Worm (Caenorhabditis elegans) whole organism, young adult: ENCODE measurements around the gene D2024.4.
A peak's percentile ranks its signal among the peaks of the same experiment; 100 is the strongest.

Source experiments
- F10E7.11 ChIP-seq: sonication (generic microtip); optimal IDR thresholded peaks from 2 replicates; lab custom pipeline; 2017; ENCODE audit warnings: mild to moderate bottlenecking, missing genetic modification characterization, moderate library complexity, missing compliant biosample characterization
- F57C9.4 ChIP-seq: sonication (generic microtip); optimal IDR thresholded peaks from 2 replicates; lab custom pipeline; 2017; ENCODE audit warnings: mild to moderate bottlenecking, missing genetic modification characterization, missing compliant biosample characterization
- Y53F4B.3 ChIP-seq: fragments of 200-800 bp; sonication (Bioruptor generic); IDR thresholded peaks from 2 replicates; pipeline ENCODE4 v1.3.6; 2022; ENCODE audit warnings: missing genetic modification reagents, missing genetic modification characterization, missing compliant biosample characterization
- ZK185.1 ChIP-seq: sonication (generic microtip); optimal IDR thresholded peaks from 2 replicates; lab custom pipeline; 2016; ENCODE audit warnings: mild to moderate bottlenecking, missing genetic modification characterization, missing compliant biosample characterization; ENCODE audit not compliant: poor library complexity, severe bottlenecking
- ama-1 ChIP-seq, 3 experiments: fragments of 150-350 bp in 1 of 3; sonication (generic microtip) in 2 of 3; optimal IDR thresholded peaks; 2 replicates each; lab custom pipeline; 2014 to 2018; ENCODE audit warnings: missing biosample characterization in 2 of 3, missing genetic modification characterization in 2 of 3, missing genetic modification reagents in 2 of 3
- atf-7 ChIP-seq: sonication (generic microtip); optimal IDR thresholded peaks from 2 replicates; lab custom pipeline; 2017; ENCODE audit warnings: mild to moderate bottlenecking, missing genetic modification characterization, missing compliant biosample characterization
- attf-5 ChIP-seq: fragments of 200-800 bp; sonication (Bioruptor generic); optimal IDR thresholded peaks from 2 replicates; lab custom pipeline; 2018; ENCODE audit warnings: mild to moderate bottlenecking, missing genetic modification characterization, missing compliant biosample characterization
- ceh-100 ChIP-seq: fragments of 200-800 bp; sonication (Bioruptor generic); IDR thresholded peaks from 2 replicates; pipeline ENCODE4 v1.3.6; 2022; ENCODE audit warnings: missing genetic modification reagents, missing genetic modification characterization, missing compliant biosample characterization
- ceh-79 ChIP-seq: sonication (generic microtip); optimal IDR thresholded peaks from 2 replicates; lab custom pipeline; 2017; ENCODE audit warnings: mild to moderate bottlenecking, missing genetic modification characterization, missing compliant biosample characterization
- ceh-91 ChIP-seq: fragments of 200-800 bp; sonication (Bioruptor generic); IDR thresholded peaks from 2 replicates; pipeline ENCODE4 v1.3.6; 2022; ENCODE audit warnings: missing genetic modification reagents, missing genetic modification characterization, missing compliant biosample characterization
- dox-1 ChIP-seq: fragments of 200-800 bp; sonication (Bioruptor generic); IDR thresholded peaks from 2 replicates; pipeline ENCODE4 v1.3.6; 2022; ENCODE audit warnings: missing genetic modification reagents, missing genetic modification characterization, missing compliant biosample characterization
- egl-18 ChIP-seq: fragments of 200-800 bp; sonication (Bioruptor generic); IDR thresholded peaks from 2 replicates; pipeline ENCODE4 v1.3.6; 2022; ENCODE audit warnings: missing genetic modification reagents, missing genetic modification characterization, missing compliant biosample characterization
- egl-44 ChIP-seq: fragments of 200-800 bp; sonication (Bioruptor generic); IDR thresholded peaks from 2 replicates; pipeline ENCODE4 v1.3.6; 2022; ENCODE audit warnings: missing genetic modification reagents, missing genetic modification characterization, missing compliant biosample characterization
- ekl-4 ChIP-seq: fragments of 200-800 bp; sonication (Bioruptor generic); IDR thresholded peaks from 2 replicates; pipeline ENCODE4 v1.3.6; 2022; ENCODE audit warnings: missing genetic modification reagents, missing genetic modification characterization, missing compliant biosample characterization
- ets-4 ChIP-seq: fragments of 200-800 bp; sonication (Bioruptor generic); optimal IDR thresholded peaks from 2 replicates; lab custom pipeline; 2018; ENCODE audit warnings: mild to moderate bottlenecking, missing genetic modification characterization, missing compliant biosample characterization
- fkh-3 ChIP-seq: sonication (generic microtip); optimal IDR thresholded peaks from 2 replicates; lab custom pipeline; 2016; ENCODE audit warnings: mild to moderate bottlenecking, missing genetic modification characterization, missing compliant biosample characterization
- gei-17 ChIP-seq: fragments of 200-800 bp; sonication (Bioruptor generic); optimal IDR thresholded peaks from 2 replicates; lab custom pipeline; 2018; ENCODE audit warnings: mild to moderate bottlenecking, missing genetic modification characterization, missing compliant biosample characterization
- hmg-1.2 ChIP-seq: fragments of 200-800 bp; sonication (Bioruptor generic); IDR thresholded peaks from 2 replicates; pipeline ENCODE4 v1.3.6; 2022; ENCODE audit warnings: missing genetic modification reagents, missing genetic modification characterization, missing compliant biosample characterization
- hsf-1 ChIP-seq: fragments of 200-800 bp; sonication (Bioruptor generic); IDR thresholded peaks from 2 replicates; pipeline ENCODE4 v1.3.6; 2022; ENCODE audit warnings: missing genetic modification reagents, missing genetic modification characterization, missing compliant biosample characterization
- let-607 ChIP-seq, 2 experiments: fragments of 200-800 bp in 1 of 2; sonication (Bioruptor generic) in 1 of 2; sonication (generic microtip) in 1 of 2; optimal IDR thresholded peaks; 2 replicates each; lab custom pipeline; 2016 to 2018; ENCODE audit warnings: mild to moderate bottlenecking in 2 of 2, missing compliant biosample characterization in 2 of 2, missing genetic modification characterization in 2 of 2, moderate library complexity in 2 of 2, missing genotype in 1 of 2
- lin-40 ChIP-seq: sonication (generic microtip); optimal IDR thresholded peaks from 2 replicates; lab custom pipeline; 2016; ENCODE audit warnings: missing genetic modification characterization, mild to moderate bottlenecking, missing compliant biosample characterization, missing genotype, missing genetic modification reagents
- lin-54 ChIP-seq: fragments of 200-800 bp; sonication (Bioruptor generic); optimal IDR thresholded peaks from 2 replicates; lab custom pipeline; 2018; ENCODE audit warnings: mild to moderate bottlenecking, missing genetic modification characterization, missing compliant biosample characterization
- madf-10 ChIP-seq: sonication (generic microtip); optimal IDR thresholded peaks from 2 replicates; lab custom pipeline; 2016; ENCODE audit warnings: mild to moderate bottlenecking, missing genetic modification characterization, missing compliant biosample characterization
- nhr-27 ChIP-seq: fragments of 200-800 bp; sonication (Bioruptor generic); optimal IDR thresholded peaks from 2 replicates; lab custom pipeline; 2018; ENCODE audit warnings: mild to moderate bottlenecking, missing genetic modification characterization, moderate library complexity, missing compliant biosample characterization
- nhr-80 ChIP-seq: sonication (generic microtip); optimal IDR thresholded peaks from 2 replicates; lab custom pipeline; 2016; ENCODE audit warnings: missing genetic modification characterization, missing compliant biosample characterization
- nhr-90 ChIP-seq: sonication (generic microtip); optimal IDR thresholded peaks from 2 replicates; lab custom pipeline; 2016; ENCODE audit warnings: missing genotype, mild to moderate bottlenecking, missing genetic modification characterization, missing compliant biosample characterization
- pha-4 ChIP-seq: fragments of 150-350 bp; sonication (generic microtip); optimal IDR thresholded peaks from 2 replicates; lab custom pipeline; 2014; ENCODE audit warnings: missing biosample characterization, missing genetic modification reagents, missing genetic modification characterization
- sea-2 ChIP-seq: fragments of 200-800 bp; sonication (Bioruptor generic); IDR thresholded peaks from 2 replicates; pipeline ENCODE4 v1.3.6; 2022; ENCODE audit warnings: missing genetic modification characterization, missing compliant biosample characterization
- snpc-3.4 ChIP-seq: sonication (generic microtip); optimal IDR thresholded peaks from 2 replicates; lab custom pipeline; 2017; ENCODE audit warnings: missing genetic modification characterization, mild to moderate bottlenecking, missing compliant biosample characterization, antibody characterized with exemption, moderate library complexity, missing genotype, missing genetic modification reagents
- snpc-4 ChIP-seq, 5 experiments: fragments of 150-350 bp in 1 of 5; sonication (generic microtip) in 4 of 5; optimal IDR thresholded peaks; 2 replicates each; lab custom pipeline; 2014 to 2018; ENCODE audit warnings: missing genetic modification characterization in 5 of 5, missing biosample characterization in 3 of 5, antibody characterized with exemption in 2 of 5, mild to moderate bottlenecking in 2 of 5, missing compliant biosample characterization in 2 of 5, missing genotype in 2 of 5, moderate library complexity in 2 of 5, missing genetic modification reagents in 1 of 5
- tbp1 ChIP-seq: fragments of 200-800 bp; sonication (Bioruptor generic); optimal IDR thresholded peaks from 2 replicates; lab custom pipeline; 2018; ENCODE audit warnings: mild to moderate bottlenecking, missing genetic modification characterization, missing compliant biosample characterization
- unc-62 ChIP-seq: fragments of 150-350 bp; optimal IDR thresholded peaks from 2 replicates; lab custom pipeline; 2014; ENCODE audit warnings: missing biosample characterization, missing genetic modification reagents, missing genetic modification characterization
- xnd-1 ChIP-seq: sonication (generic microtip); optimal IDR thresholded peaks from 2 replicates; lab custom pipeline; 2016; ENCODE audit warnings: missing genotype, missing genetic modification reagents, missing genetic modification characterization, missing compliant biosample characterization
- ztf-22 ChIP-seq: fragments of 200-800 bp; sonication (Bioruptor generic); optimal IDR thresholded peaks from 2 replicates; lab custom pipeline; 2018; ENCODE audit warnings: mild to moderate bottlenecking, missing genetic modification characterization, moderate library complexity, missing compliant biosample characterization
- ztf-26 ChIP-seq: sonication (generic microtip); optimal IDR thresholded peaks from 2 replicates; lab custom pipeline; 2017; ENCODE audit warnings: missing genetic modification characterization, missing compliant biosample characterization
- ztf-28 ChIP-seq: fragments of 200-800 bp; sonication (Bioruptor generic); IDR thresholded peaks from 2 replicates; pipeline ENCODE4 v1.3.6; 2022; ENCODE audit warnings: missing genetic modification reagents, missing genetic modification characterization, missing compliant biosample characterization

Gene D2024.4

ce11 chrIV:7188528-7189422 is 42.3 kb upstream of the D2024.4 start, which contains the start of gene srlf-7:
TSS of gene srlf-7 (plus strand) at chrIV:7189287.
- peak; percentile 27 to 65 for TF ChIP-seq let-607 (tag; optimal IDR thresholded peaks at IDR 0.05; lab: Kevin White, UChicago)
- TF ChIP-seq ZK185.1 (tag; lab: Kevin White, UChicago), result peak; percentile 7
- TF ChIP-seq nhr-27 (tag; lab: Kevin White, UChicago), result no peak
- no peak for TF ChIP-seq F57C9.4 (tag; lab: Kevin White, UChicago)
- TF ChIP-seq ztf-22, result peak; percentile 54
- TF ChIP-seq egl-18 (GFP tag; lab: Robert Waterston, UW), result no peak
- TF ChIP-seq sea-2, result no peak
- peak; percentile 66 for TF ChIP-seq atf-7
- TF ChIP-seq hmg-1.2 (GFP tag; lab: Robert Waterston, UW), result peak; percentile 42; the same call in 1 of the 2 replicates
- peak; percentile 11 for TF ChIP-seq lin-54 (GFP tag; lab: Kevin White, UChicago)
- peak; percentile 51 for TF ChIP-seq attf-5 (GFP tag; lab: Kevin White, UChicago)
- TF ChIP-seq pha-4 (tag; lab: Kevin White, UChicago), result peak; percentile 80
- TF ChIP-seq ztf-26, result peak; percentile 31
- no peak for TF ChIP-seq snpc-3.4
- no peak for TF ChIP-seq ceh-79
- peak; percentile 53 for TF ChIP-seq tbp1 (GFP tag; lab: Kevin White, UChicago)
- no peak for TF ChIP-seq ztf-28 (GFP tag; lab: Robert Waterston, UW)
- peak; percentile 81 for TF ChIP-seq unc-62 (GFP tag; lab: Kevin White, UChicago)
- no peak for TF ChIP-seq snpc-4 (GFP tag; optimal IDR thresholded peaks at IDR 0.05; lab: Kevin White, UChicago)
- TF ChIP-seq snpc-4 (tag; optimal IDR thresholded peaks at IDR 0.05; lab: Kevin White, UChicago), result peak in 2 of 4 experiments; percentile 4 to 8
- peak; percentile 54; the same call in 1 of the 2 replicates for TF ChIP-seq dox-1 (GFP tag; lab: Robert Waterston, UW)
- 0 out of 2 replicates have a peak, but pooled peaks have one; percentile 22 for TF ChIP-seq egl-44 (GFP tag; lab: Robert Waterston, UW)
- no peak for TF ChIP-seq nhr-90 (tag; lab: Kevin White, UChicago)
- TF ChIP-seq nhr-80 (tag; lab: Kevin White, UChicago), result peak; percentile 96
- peak; percentile 13 for TF ChIP-seq madf-10 (tag; lab: Kevin White, UChicago)
- TF ChIP-seq lin-40 (tag; lab: Kevin White, UChicago), result peak; percentile 63
- TF ChIP-seq ets-4, result peak; percentile 70

DNA sequence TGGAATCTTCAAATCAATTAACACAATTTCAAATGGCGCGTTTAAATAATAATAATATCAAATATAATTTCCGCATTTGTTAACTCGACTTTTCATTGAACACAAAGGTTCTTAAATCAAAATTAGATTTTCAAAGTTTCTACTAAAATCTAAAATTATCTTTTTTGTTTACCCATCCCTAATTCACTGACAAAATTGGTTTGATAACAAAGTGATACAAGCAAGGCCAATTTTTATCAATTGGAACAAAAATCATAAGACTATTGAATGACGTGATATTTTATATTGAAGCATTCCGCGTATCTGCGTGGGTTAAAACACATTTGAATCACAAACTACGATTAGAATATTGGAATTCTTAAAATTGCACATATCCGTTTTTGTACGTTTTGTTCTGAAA is 40.6 kb upstream of the D2024.4 start:
- TF ChIP-seq xnd-1 (tag; lab: Kevin White, UChicago), result no peak
- no peak for TF ChIP-seq ama-1 (optimal IDR thresholded peaks at IDR 0.05; lab: Kevin White, UChicago)
- no peak for TF ChIP-seq ama-1 (GFP tag; optimal IDR thresholded peaks at IDR 0.05; lab: Kevin White, UChicago)
- TF ChIP-seq ceh-100 (GFP tag; lab: Robert Waterston, UW), result no peak
- no peak for TF ChIP-seq ceh-91 (GFP tag; lab: Robert Waterston, UW)
- no peak for TF ChIP-seq lin-40 (tag; lab: Kevin White, UChicago)
- TF ChIP-seq ZK185.1 (tag; lab: Kevin White, UChicago), result peak; percentile 1
- peak; percentile 57 for TF ChIP-seq atf-7
- TF ChIP-seq gei-17 (GFP tag; lab: Kevin White, UChicago), result no peak
- TF ChIP-seq ztf-26, result peak; percentile 34
- TF ChIP-seq nhr-80 (tag; lab: Kevin White, UChicago), result peak; percentile 76
- TF ChIP-seq hsf-1, result no peak

DNA sequence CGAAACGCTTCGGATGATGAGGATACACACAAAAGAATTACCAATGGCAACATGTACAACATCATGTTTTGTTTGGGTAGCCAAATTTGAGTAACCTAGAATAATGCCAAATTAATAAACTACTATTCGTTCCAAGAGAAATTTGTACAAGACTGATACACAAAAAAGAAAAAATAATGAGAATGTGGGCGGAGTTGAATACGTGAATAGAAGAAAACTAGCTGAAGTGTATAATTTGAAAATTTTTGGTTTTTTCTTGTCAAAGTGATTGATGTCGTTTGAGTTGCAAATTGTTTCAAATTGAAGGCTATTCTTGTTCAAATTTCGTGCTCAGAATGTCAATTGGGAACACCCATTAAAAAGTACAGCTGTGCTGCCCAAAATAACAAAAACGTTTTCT is 39.3 kb upstream of the D2024.4 start, which contains the start of gene R13A1.5:
TSS of gene R13A1.5 (minus strand) at position 101 of the 400 bp plus-strand sequence.
- TF ChIP-seq ekl-4 (GFP tag; lab: Robert Waterston, UW) (no peak), ama-1 (optimal IDR thresholded peaks at IDR 0.05; lab: Kevin White, UChicago) (no peak), ama-1 (GFP tag; optimal IDR thresholded peaks at IDR 0.05; lab: Kevin White, UChicago) (no peak), Y53F4B.3 (no peak), lin-40 (tag; lab: Kevin White, UChicago) (no peak), fkh-3 (tag; lab: Kevin White, UChicago) (no peak), F10E7.11 (tag; lab: Kevin White, UChicago) (no peak)
